Fruit fly (Drosophila melanogaster) whole organism, embryonic: Measurements from ENCODE around the gene Sgt1.
A peak's percentile ranks its signal among the peaks of the same experiment; 100 is the strongest.

ENCODE experiments used
- Ada2b ChIP-seq: fragments of 200-800 bp; sonication (Bioruptor generic); IDR thresholded peaks from 2 replicates; pipeline ENCODE4 v1.3.6; 2022; ENCODE audit warnings: missing biosample characterization, missing genetic modification characterization
- CG10979 ChIP-seq: fragments of 200-800 bp; sonication (Bioruptor generic); optimal IDR thresholded peaks from 2 replicates; lab custom pipeline; 2018; ENCODE audit warnings: missing biosample characterization, mild to moderate bottlenecking, missing genetic modification characterization, moderate library complexity
- CG11398 ChIP-seq: fragments of 200-800 bp; sonication (Bioruptor generic); optimal IDR thresholded peaks from 2 replicates; lab custom pipeline; 2016; ENCODE audit warnings: missing biosample characterization, missing genetic modification characterization
- CG11560 ChIP-seq: fragments of 200-800 bp; sonication (Bioruptor generic); IDR thresholded peaks from 3 replicates; pipeline ENCODE4 v1.3.6; 2022; ENCODE audit warnings: missing biosample characterization, missing genetic modification characterization
- CG12299 ChIP-seq: fragments of 200-800 bp; sonication (Bioruptor generic); optimal IDR thresholded peaks from 2 replicates; lab custom pipeline; 2018; ENCODE audit warnings: missing biosample characterization, mild to moderate bottlenecking, missing genetic modification characterization
- CG1233 ChIP-seq: fragments of 200-800 bp; sonication (Bioruptor generic); optimal IDR thresholded peaks from 4 replicates; lab custom pipeline; 2018; ENCODE audit warnings: missing biosample characterization, mild to moderate bottlenecking, missing genetic modification characterization
- CG14667 ChIP-seq: fragments of 200-800 bp; sonication (Bioruptor generic); IDR thresholded peaks from 2 replicates; pipeline ENCODE4 v1.3.6; 2022; ENCODE audit warnings: missing biosample characterization, missing genetic modification characterization
- CG14965 ChIP-seq: fragments of 200-800 bp; sonication (Bioruptor generic); optimal IDR thresholded peaks from 2 replicates; lab custom pipeline; 2016; ENCODE audit warnings: missing biosample characterization, missing genetic modification characterization, borderline replicate concordance
- CG15601 ChIP-seq: fragments of 200-800 bp; sonication (Bioruptor generic); optimal IDR thresholded peaks from 3 replicates; lab custom pipeline; 2019; ENCODE audit warnings: missing biosample characterization, mild to moderate bottlenecking, missing genetic modification characterization, moderate library complexity
- CG16863 ChIP-seq: fragments of 200-800 bp; sonication (Bioruptor generic); optimal IDR thresholded peaks from 3 replicates; lab custom pipeline; 2016; ENCODE audit warnings: missing biosample characterization, missing genetic modification characterization
- CG17186 ChIP-seq: fragments of 200-800 bp; sonication (Bioruptor generic); optimal IDR thresholded peaks from 3 replicates; lab custom pipeline; 2017; ENCODE audit warnings: missing biosample characterization, missing genetic modification reagents, missing genetic modification characterization
- CG17361 ChIP-seq: fragments of 200-800 bp; sonication (Bioruptor generic); IDR thresholded peaks from 3 replicates; pipeline ENCODE4 v1.3.6; 2022; ENCODE audit warnings: missing biosample characterization, missing genetic modification characterization
- CG2120 ChIP-seq: fragments of 200-800 bp; sonication (Bioruptor generic); optimal IDR thresholded peaks from 3 replicates; lab custom pipeline; 2016; ENCODE audit warnings: missing biosample characterization, missing genetic modification characterization
- CG3163 ChIP-seq: fragments of 200-800 bp; sonication (Bioruptor generic); optimal IDR thresholded peaks from 3 replicates; lab custom pipeline; 2016; ENCODE audit warnings: missing biosample characterization, missing genetic modification characterization
- CG42726 ChIP-seq: fragments of 200-800 bp; sonication (Bioruptor generic); IDR thresholded peaks from 2 replicates; pipeline ENCODE4 v1.3.6; 2022; ENCODE audit warnings: missing biosample characterization, missing genetic modification characterization; ENCODE audit not compliant: partially characterized antibody
- CG4707 ChIP-seq: fragments of 200-800 bp; sonication (Bioruptor generic); optimal IDR thresholded peaks from 2 replicates; lab custom pipeline; 2018; ENCODE audit warnings: missing biosample characterization, mild to moderate bottlenecking, missing genetic modification characterization, moderate library complexity
- CG7928 ChIP-seq: fragments of 200-800 bp; sonication (Bioruptor generic); optimal IDR thresholded peaks from 2 replicates; lab custom pipeline; 2017; ENCODE audit warnings: missing biosample characterization, mild to moderate bottlenecking, missing genetic modification characterization
- CG9437 ChIP-seq: fragments of 200-800 bp; sonication (Bioruptor generic); optimal IDR thresholded peaks from 2 replicates; lab custom pipeline; 2018; ENCODE audit warnings: missing biosample characterization, mild to moderate bottlenecking, missing genetic modification characterization
- CHES-1-like ChIP-seq: fragments of 200-800 bp; sonication (Bioruptor generic); optimal IDR thresholded peaks from 2 replicates; lab custom pipeline; 2016; ENCODE audit warnings: missing biosample characterization, missing genetic modification characterization
- CrebB ChIP-seq: fragments of 200-800 bp; sonication (Bioruptor generic); optimal IDR thresholded peaks from 3 replicates; lab custom pipeline; 2018; ENCODE audit warnings: missing biosample characterization, mild to moderate bottlenecking, missing genetic modification characterization
- D19A ChIP-seq: fragments of 200-800 bp; optimal IDR thresholded peaks from 3 replicates; lab custom pipeline; 2019; ENCODE audit warnings: missing biosample characterization, mild to moderate bottlenecking, missing genetic modification characterization, moderate library complexity
- Fer1 ChIP-seq: fragments of 200-800 bp; sonication (Bioruptor generic); optimal IDR thresholded peaks from 2 replicates; lab custom pipeline; 2017; ENCODE audit warnings: missing biosample characterization, mild to moderate bottlenecking, missing genetic modification characterization
- Gsc ChIP-seq: fragments of 200-800 bp; sonication (Bioruptor generic); IDR thresholded peaks from 2 replicates; pipeline ENCODE4 v1.3.6; 2022; ENCODE audit warnings: missing biosample characterization, missing genetic modification characterization
- Gug ChIP-seq: fragments of 200-800 bp; sonication (Bioruptor generic); IDR thresholded peaks from 4 replicates; pipeline ENCODE4 v1.3.6; 2022; ENCODE audit warnings: missing biosample characterization, missing genetic modification characterization
- H2.0 ChIP-seq: fragments of 200-800 bp; sonication (Bioruptor generic); IDR thresholded peaks from 2 replicates; pipeline ENCODE4 v1.3.6; 2022; ENCODE audit warnings: missing biosample characterization, missing genetic modification characterization
- Jarid2 ChIP-seq: fragments of 200-800 bp; sonication (Bioruptor generic); optimal IDR thresholded peaks from 3 replicates; lab custom pipeline; 2017; ENCODE audit warnings: mild to moderate bottlenecking, missing biosample characterization, missing genetic modification reagents, missing genetic modification characterization
- Med ChIP-seq: fragments of 200-800 bp; sonication (Bioruptor generic); peaks from one replicate; lab custom pipeline; 2016; ENCODE audit warnings: missing biosample characterization, missing genetic modification characterization, mild to moderate bottlenecking, inconsistent platforms, moderate library complexity
- Meics ChIP-seq: fragments of 200-800 bp; sonication (Bioruptor generic); optimal IDR thresholded peaks from 2 replicates; lab custom pipeline; 2017; ENCODE audit warnings: missing biosample characterization, mild to moderate bottlenecking, missing genetic modification characterization
- Mes4 ChIP-seq: fragments of 200-800 bp; sonication (Bioruptor generic); optimal IDR thresholded peaks from 2 replicates; lab custom pipeline; 2016; ENCODE audit warnings: missing biosample characterization, missing genetic modification characterization
- NC2β ChIP-seq: fragments of 200-800 bp; sonication (Bioruptor generic); optimal IDR thresholded peaks from 2 replicates; lab custom pipeline; 2016; ENCODE audit warnings: missing biosample characterization, missing genetic modification characterization
- Pdp1 ChIP-seq, 2 experiments: fragments of 200-800 bp; sonication (Bioruptor generic); optimal IDR thresholded peaks; 3 replicates each; lab custom pipeline; 2016; ENCODE audit warnings: missing biosample characterization in 2 of 2, missing genetic modification characterization in 2 of 2, mild to moderate bottlenecking in 1 of 2, moderate library complexity in 1 of 2
- Sox100B ChIP-seq: fragments of 200-800 bp; sonication (Bioruptor generic); optimal IDR thresholded peaks from 3 replicates; lab custom pipeline; 2018; ENCODE audit warnings: missing biosample characterization, mild to moderate bottlenecking, missing genetic modification characterization
- Spps ChIP-seq: fragments of 200-800 bp; sonication (Bioruptor generic); optimal IDR thresholded peaks from 2 replicates; lab custom pipeline; 2018; ENCODE audit warnings: missing biosample characterization, mild to moderate bottlenecking, missing genetic modification characterization
- amos ChIP-seq: fragments of 200-800 bp; sonication (Bioruptor generic); IDR thresholded peaks from 2 replicates; pipeline ENCODE4 v1.3.6; 2022; ENCODE audit warnings: missing biosample characterization, missing genetic modification characterization; ENCODE audit not compliant: partially characterized antibody
- croc ChIP-seq: fragments of 200-800 bp; sonication (Bioruptor generic); conservative IDR thresholded peaks from 3 replicates; pipeline ENCODE4 v1.3.6; 2022; ENCODE audit warnings: missing biosample characterization, missing genetic modification characterization
- emc ChIP-seq: fragments of 200-800 bp; sonication (Bioruptor generic); optimal IDR thresholded peaks from 2 replicates; lab custom pipeline; 2016; ENCODE audit warnings: missing biosample characterization, missing genetic modification characterization
- fd102C ChIP-seq: fragments of 200-800 bp; sonication (Bioruptor generic); optimal IDR thresholded peaks from 2 replicates; lab custom pipeline; 2018; ENCODE audit warnings: missing biosample characterization, mild to moderate bottlenecking, missing genetic modification characterization, moderate library complexity
- fu2 ChIP-seq: fragments of 200-800 bp; sonication (Bioruptor generic); optimal IDR thresholded peaks from 2 replicates; lab custom pipeline; 2016; ENCODE audit warnings: missing biosample characterization, missing genetic modification characterization
- gce ChIP-seq: fragments of 200-800 bp; sonication (Bioruptor generic); IDR thresholded peaks from 3 replicates; pipeline ENCODE4 v1.3.6; 2022; ENCODE audit warnings: missing biosample characterization, missing genetic modification characterization
- inv ChIP-seq: fragments of 200-800 bp; sonication (Bioruptor generic); IDR thresholded peaks from 2 replicates; pipeline ENCODE4 v1.3.6; 2022; ENCODE audit warnings: missing biosample characterization, missing genetic modification characterization; ENCODE audit not compliant: partially characterized antibody
- kah ChIP-seq: fragments of 200-800 bp; sonication (Bioruptor generic); optimal IDR thresholded peaks from 2 replicates; lab custom pipeline; 2018; ENCODE audit warnings: missing biosample characterization, mild to moderate bottlenecking, missing genetic modification characterization
- nau ChIP-seq: fragments of 200-800 bp; sonication (Bioruptor generic); optimal IDR thresholded peaks from 3 replicates; lab custom pipeline; 2017; ENCODE audit warnings: missing biosample characterization, mild to moderate bottlenecking, missing genetic modification characterization, missing genetic modification reagents
- peb ChIP-seq: fragments of 200-800 bp; sonication (Bioruptor generic); IDR thresholded peaks from 2 replicates; pipeline ENCODE4 v1.3.6; 2022; ENCODE audit warnings: missing biosample characterization, missing genetic modification characterization
- pho ChIP-seq: fragments of 200-800 bp; sonication (Bioruptor generic); optimal IDR thresholded peaks from 2 replicates; lab custom pipeline; 2016; ENCODE audit warnings: missing biosample characterization, missing genetic modification characterization
- psq ChIP-seq: fragments of 200-800 bp; sonication (Bioruptor generic); optimal IDR thresholded peaks from 2 replicates; lab custom pipeline; 2017; ENCODE audit warnings: missing biosample characterization, missing genetic modification characterization
- row ChIP-seq: fragments of 200-800 bp; sonication (Bioruptor generic); IDR thresholded peaks from 3 replicates; pipeline ENCODE4 v1.3.6; 2022; ENCODE audit warnings: missing biosample characterization, missing genetic modification characterization
- stwl ChIP-seq: fragments of 200-800 bp; sonication (Bioruptor generic); optimal IDR thresholded peaks from 3 replicates; lab custom pipeline; 2018; ENCODE audit warnings: missing biosample characterization, mild to moderate bottlenecking, missing genetic modification characterization, moderate library complexity
- tll ChIP-seq, 2 experiments: fragments of 200-800 bp in 1 of 2; fragments of >200 bp in 1 of 2; sonication (Bioruptor generic) in 1 of 2; optimal IDR thresholded peaks; 2 replicates each; lab custom pipeline; 2017 to 2019; ENCODE audit warnings: missing biosample characterization in 2 of 2, missing genetic modification characterization in 2 of 2, mild to moderate bottlenecking in 1 of 2, moderate library complexity in 1 of 2
- vvl ChIP-seq: fragments of 200-800 bp; sonication (Bioruptor generic); IDR thresholded peaks from 2 replicates; pipeline ENCODE4 v1.3.6; 2022; ENCODE audit warnings: missing biosample characterization, missing genetic modification characterization
- wor ChIP-seq: fragments of 200-800 bp; sonication (Bioruptor generic); IDR thresholded peaks from 2 replicates; pipeline ENCODE4 v1.3.6; 2022; ENCODE audit warnings: missing biosample characterization, missing genetic modification characterization

Gene Sgt1

DNA sequence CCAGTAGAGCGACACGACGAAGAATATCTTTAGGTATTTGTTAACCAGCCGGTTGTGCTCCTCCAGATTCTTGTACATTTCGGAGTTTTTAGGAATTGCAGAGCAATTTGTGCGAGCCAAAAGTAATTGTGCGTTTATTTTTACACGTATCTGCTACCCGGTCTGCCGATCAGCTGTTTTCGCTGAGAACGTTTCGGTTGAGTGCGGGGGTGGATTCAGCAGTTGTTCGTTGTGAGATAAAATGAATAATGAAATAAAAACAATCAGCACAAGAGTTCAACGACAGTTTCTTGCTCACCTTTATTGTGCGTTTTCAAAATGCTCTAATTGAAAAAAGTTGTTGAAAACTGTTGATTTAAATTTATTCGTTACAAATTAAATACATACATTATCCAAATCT, 1.2 kb downstream of the Sgt1 start, which contains the start of gene nac (continued):
- TF ChIP-seq CG42726, result no peak
- no peak for TF ChIP-seq vvl
- no peak for TF ChIP-seq psq (GFP tag; lab: Kevin White, UChicago)
- TF ChIP-seq CG14667 (GFP tag; lab: Robert Waterston, UW), result no peak
- no peak for TF ChIP-seq emc (GFP tag; lab: Kevin White, UChicago)
- TF ChIP-seq kah (GFP tag; lab: Kevin White, UChicago), result no peak
- no peak for TF ChIP-seq croc (GFP tag; lab: Robert Waterston, UW)
- no peak for TF ChIP-seq CG4707 (GFP tag; lab: Kevin White, UChicago)
- TF ChIP-seq amos, result no peak; the same call in 1 of the 2 replicates
- no peak for TF ChIP-seq Ada2b (GFP tag; lab: Robert Waterston, UW)
- no peak for TF ChIP-seq Gsc (GFP tag; lab: Robert Waterston, UW)
- TF ChIP-seq stwl, result no peak
- TF ChIP-seq pho, result no peak
- TF ChIP-seq CG17186 (GFP tag; lab: Kevin White, UChicago), result no peak
- TF ChIP-seq D19A (tag; lab: Kevin White, UChicago), result peak; percentile 3
- TF ChIP-seq Gug (GFP tag; lab: Robert Waterston, UW), result no peak
- TF ChIP-seq gce (GFP tag; lab: Robert Waterston, UW), result no peak
- TF ChIP-seq H2.0 (GFP tag; lab: Robert Waterston, UW), result no peak
- TF ChIP-seq wor (GFP tag; lab: Robert Waterston, UW), result no peak
- peak; percentile 10 for TF ChIP-seq Meics
- no peak for TF ChIP-seq CG1233 (GFP tag; lab: Kevin White, UChicago)
- TF ChIP-seq CG7928, result no peak
- no peak for TF ChIP-seq nau (GFP tag; lab: Kevin White, UChicago)
- TF ChIP-seq CG11398 (GFP tag; lab: Kevin White, UChicago), result no peak
- TF ChIP-seq NC2β (GFP tag; lab: Kevin White, UChicago), result no peak
- TF ChIP-seq CG9437, result no peak
- no peak for TF ChIP-seq tll (GFP tag; optimal IDR thresholded peaks at IDR 0.05; lab: Kevin White, UChicago)
- TF ChIP-seq CG17361 (GFP tag; lab: Robert Waterston, UW), result no peak
- TF ChIP-seq, all 482 proteins: peak for 56

DNA sequence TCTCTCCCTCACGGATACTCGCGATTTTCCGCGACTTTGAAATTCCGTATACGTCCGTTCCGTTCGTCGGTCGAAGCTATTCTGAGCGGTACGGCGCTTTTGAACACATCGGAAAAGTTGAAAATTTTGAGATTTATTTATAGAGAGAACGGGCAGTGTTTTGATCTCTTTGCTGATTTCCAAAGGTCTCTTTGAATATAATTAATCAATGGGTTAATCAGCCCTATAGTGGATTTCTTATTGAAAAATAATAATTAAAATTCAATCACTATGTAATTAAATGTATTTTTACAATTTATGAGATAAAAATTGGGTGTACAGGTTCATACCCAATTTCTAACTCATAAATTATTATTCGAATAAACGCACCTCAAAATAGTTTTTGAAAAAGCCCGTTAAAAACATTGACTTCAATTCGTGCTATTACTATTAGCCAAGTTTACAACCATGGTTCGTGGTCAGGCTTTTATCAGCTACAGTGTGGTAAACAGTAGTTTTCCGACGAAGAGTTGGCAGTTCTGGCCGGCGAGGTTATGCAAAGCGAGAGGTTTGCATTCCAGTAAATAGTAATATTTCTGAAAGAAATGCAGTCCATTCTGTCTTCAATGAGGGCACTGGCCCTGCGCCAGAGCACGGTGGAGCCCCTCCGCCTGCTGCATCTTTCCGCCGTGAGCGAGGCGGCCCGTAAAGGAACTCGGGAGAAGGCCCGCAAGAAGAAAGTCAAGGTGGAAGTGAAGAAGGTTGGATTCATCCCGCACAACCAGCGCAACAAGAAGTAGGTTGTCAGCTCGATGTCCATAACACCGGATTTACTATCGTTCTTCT, 3.9 kb downstream of the Sgt1 start, which contains the start of the genes CG9626 and mRpL1:
TSS of gene CG9626 (minus strand) at position 51 of the 825 bp plus-strand sequence.
TSS of gene mRpL1 (plus strand) at position 513 of the 825 bp plus-strand sequence.
- peak; percentile 86 for TF ChIP-seq Med (GFP tag; lab: Kevin White, UChicago)
- no peak for TF ChIP-seq Fer1 (GFP tag; lab: Kevin White, UChicago)
- no peak for TF ChIP-seq inv (GFP tag; lab: Robert Waterston, UW)
- no peak for TF ChIP-seq Sox100B (GFP tag; lab: Kevin White, UChicago)
- no peak for TF ChIP-seq fd102C (GFP tag; lab: Kevin White, UChicago)
- peak; percentile 49 for TF ChIP-seq CG2120 (GFP tag; lab: Kevin White, UChicago)
- peak in 1 of 2 experiments; percentile 100 for TF ChIP-seq Pdp1 (GFP tag; optimal IDR thresholded peaks at IDR 0.05; lab: Kevin White, UChicago)
- no peak for TF ChIP-seq Spps (tag; lab: Kevin White, UChicago)
- TF ChIP-seq kah (GFP tag; lab: Kevin White, UChicago), result no peak
- TF ChIP-seq CG10979 (tag; lab: Kevin White, UChicago), result peak; percentile 3
- peak; percentile 54 for TF ChIP-seq CG3163 (GFP tag; lab: Kevin White, UChicago)
- TF ChIP-seq CG12299 (tag; lab: Kevin White, UChicago), result no peak
- TF ChIP-seq Mes4 (GFP tag; lab: Kevin White, UChicago), result no peak
- TF ChIP-seq Jarid2 (GFP tag; lab: Kevin White, UChicago), result no peak
- TF ChIP-seq row (GFP tag; lab: Robert Waterston, UW), result no peak
- no peak for TF ChIP-seq CG11560
- no peak for TF ChIP-seq CHES-1-like (GFP tag; lab: Kevin White, UChicago)
- TF ChIP-seq CG16863, result no peak
- no peak for TF ChIP-seq CG14965 (GFP tag; lab: Kevin White, UChicago)
- no peak for TF ChIP-seq peb (GFP tag; lab: Robert Waterston, UW)
- TF ChIP-seq fu2 (GFP tag; lab: Kevin White, UChicago), result peak; percentile 5
- TF ChIP-seq CG15601 (tag; lab: Kevin White, UChicago), result no peak
- peak; percentile 19 for TF ChIP-seq CrebB (tag; lab: Kevin White, UChicago)
